Worm (Caenorhabditis elegans): ENCODE results near the gene mltn-8.

- no peak for TF ChIP-seq ceh-82 (tag; optimal IDR thresholded peaks at IDR 0.05)
- no peak for TF ChIP-seq ztf-4 (tag; optimal IDR thresholded peaks at IDR 0.05)
- no peak for TF ChIP-seq nhr-25 (tag; optimal IDR thresholded peaks at IDR 0.05)
- no peak for TF ChIP-seq nhr-237 (tag; optimal IDR thresholded peaks at IDR 0.05)
- no peak for TF ChIP-seq fos-1 (tag; optimal IDR thresholded peaks at IDR 0.05)
- no peak for TF ChIP-seq nhr-77 (tag; optimal IDR thresholded peaks at IDR 0.05)
- no peak for TF ChIP-seq snpc-4 (tag; optimal IDR thresholded peaks at IDR 0.05)
- no peak for TF ChIP-seq jun-1 (tag; optimal IDR thresholded peaks at IDR 0.05)
- no peak for TF ChIP-seq pha-4 (tag; optimal IDR thresholded peaks at IDR 0.05)
- no peak for TF ChIP-seq nfya-1 (tag; optimal IDR thresholded peaks at IDR 0.05; ENCODE audit: insufficient read depth)
- no peak for TF ChIP-seq nhr-76 (tag; optimal IDR thresholded peaks at IDR 0.05)
- no peak for TF ChIP-seq zag-1 (tag; optimal IDR thresholded peaks at IDR 0.05)
Measured at ce11 chrV:359466-359865, 20.6 kb downstream of the mltn-8 start, which contains the start of gene T22H9.1.
